Worm (Caenorhabditis elegans) whole organism, L4/young adult: Measurements from ENCODE around the gene Y43F8B.2.

Experiments
- W03F9.2 ChIP-seq: fragments of 150-350 bp; optimal IDR thresholded peaks from 2 replicates; lab custom pipeline; 2014; ENCODE audit warnings: missing biosample characterization, missing genetic modification characterization
- him-1 ChIP-seq: sonication (generic microtip); optimal IDR thresholded peaks from 2 replicates; lab custom pipeline; 2016; ENCODE audit warnings: missing genotype, missing genetic modification reagents, missing genetic modification characterization, missing compliant biosample characterization

- no peak for TF ChIP-seq him-1 (tag; lab: Kevin White, UChicago)
- TF ChIP-seq W03F9.2 (tag; lab: Kevin White, UChicago) = no peak
Measured at ce11 chrV:19540916-19541315, 8.0 kb upstream of the Y43F8B.2 start.
